Worm (Caenorhabditis elegans) whole organism, L2 larva: ENCODE measurements around the gene str-208.

Experiments used
- ceh-82 ChIP-seq: fragments of 150-350 bp; optimal IDR thresholded peaks from 2 replicates; lab custom pipeline; 2014; ENCODE audit warnings: missing biosample characterization, missing genetic modification characterization
- elt-3 ChIP-seq: sonication (generic microtip); optimal IDR thresholded peaks from 2 replicates; lab custom pipeline; 2017; ENCODE audit warnings: missing biosample characterization, missing genetic modification characterization
- nhr-237 ChIP-seq: fragments of 150-350 bp; optimal IDR thresholded peaks from 2 replicates; lab custom pipeline; 2014; ENCODE audit warnings: missing biosample characterization, missing genetic modification characterization
- snpc-4 ChIP-seq: fragments of 150-350 bp; optimal IDR thresholded peaks from 2 replicates; lab custom pipeline; 2014; ENCODE audit warnings: missing biosample characterization, missing genetic modification characterization

DNA sequence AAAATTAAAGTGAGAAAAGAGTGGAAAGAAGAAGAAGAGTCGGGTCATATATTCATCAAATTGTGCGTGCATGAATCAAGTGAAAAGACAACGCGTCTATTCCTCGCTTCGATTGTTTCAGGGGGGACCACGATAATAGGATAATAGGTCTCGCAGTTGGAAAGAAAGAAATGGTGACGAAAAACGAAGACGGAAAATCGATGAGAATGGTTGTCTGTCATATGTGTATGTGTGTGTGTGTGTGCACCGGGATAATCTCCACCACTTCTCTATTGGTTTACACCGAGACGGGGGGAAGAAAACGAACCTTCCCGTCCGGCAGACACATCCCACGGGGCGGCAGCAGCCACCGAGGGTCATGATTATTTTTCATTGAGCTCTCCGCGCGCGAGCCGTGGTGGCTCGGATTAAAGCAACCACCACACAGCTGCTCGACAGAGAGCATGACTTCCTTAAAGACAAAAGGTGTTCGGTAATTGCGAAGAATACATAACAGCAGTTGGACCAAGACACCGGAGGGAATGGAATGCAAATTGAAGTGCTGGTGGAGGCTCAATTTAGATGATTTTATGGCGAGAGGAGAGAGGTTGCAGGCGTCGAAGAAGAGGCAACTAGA, 7.5 kb downstream of the str-208 start:
- no peak for TF ChIP-seq ceh-82 (tag; lab: Kevin White, UChicago)
- no peak for TF ChIP-seq nhr-237 (tag; lab: Kevin White, UChicago)
- no peak for TF ChIP-seq snpc-4 (tag; lab: Kevin White, UChicago)
- TF ChIP-seq elt-3 = no peak
